Worm (Caenorhabditis elegans): Measurements from ENCODE around the gene Y40C7B.4.

Y40C7B.4 gene

DNA sequence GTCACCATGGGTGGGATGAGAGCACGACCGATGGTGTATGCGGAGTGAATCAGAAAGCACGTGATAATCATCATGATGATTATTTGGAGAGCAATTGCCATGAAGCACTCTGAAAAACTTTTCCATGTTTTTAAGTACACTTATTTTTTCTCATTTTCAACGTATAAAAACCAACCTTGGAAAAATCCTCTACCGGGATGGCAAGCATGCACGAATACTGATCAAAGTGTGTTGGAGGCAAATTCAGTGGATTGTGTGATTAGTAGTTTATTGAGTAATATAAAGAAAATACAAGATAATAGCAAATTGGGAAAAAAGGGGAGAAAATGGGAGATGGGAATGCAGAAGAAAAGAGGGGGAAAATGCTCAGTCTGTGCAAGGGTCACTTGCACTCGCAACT, 19.1 kb downstream of the Y40C7B.4 start, which contains the start of gene T25G12.11:
TSS of gene T25G12.11 (minus strand) at position 101 of the 400 bp plus-strand sequence.
- TF ChIP-seq ceh-2 (tag; optimal IDR thresholded peaks at IDR 0.05), result no peak
- no peak for TF ChIP-seq mec-3 (tag; optimal IDR thresholded peaks at IDR 0.05; ENCODE audit: borderline replicate concordance)
- TF ChIP-seq gmeb-2 (tag; optimal IDR thresholded peaks at IDR 0.05), result no peak
- no peak for TF ChIP-seq K02D7.2 (tag; optimal IDR thresholded peaks at IDR 0.05)
- TF ChIP-seq T23F11.4 (GFP tag; optimal IDR thresholded peaks at IDR 0.05), result no peak
- no peak for TF ChIP-seq unc-42 (tag; optimal IDR thresholded peaks at IDR 0.05)
- TF ChIP-seq ceh-19 (GFP tag; optimal IDR thresholded peaks at IDR 0.05), result no peak
- TF ChIP-seq nhr-232 (tag; optimal IDR thresholded peaks at IDR 0.05), result no peak
- TF ChIP-seq sox-4 (tag; optimal IDR thresholded peaks at IDR 0.05), result no peak
- TF ChIP-seq ceh-18 (tag; optimal IDR thresholded peaks at IDR 0.05), result no peak
- no peak for TF ChIP-seq hlh-13 (GFP tag; optimal IDR thresholded peaks at IDR 0.05)
- no peak for TF ChIP-seq hlh-30 (tag; optimal IDR thresholded peaks at IDR 0.05; ENCODE audit: insufficient read depth)
- no peak for TF ChIP-seq ttx-3 (tag; optimal IDR thresholded peaks at IDR 0.05)
- TF ChIP-seq pag-3 (tag; optimal IDR thresholded peaks at IDR 0.05; ENCODE audit: borderline replicate concordance), result no peak
- no peak for TF ChIP-seq ama-1 (optimal IDR thresholded peaks at IDR 0.05)
- no peak for TF ChIP-seq odd-2 (tag; optimal IDR thresholded peaks at IDR 0.05)
- no peak for TF ChIP-seq ceh-45 (GFP tag; IDR thresholded peaks at IDR 0.05)
- no peak for TF ChIP-seq eyg-1 (tag; optimal IDR thresholded peaks at IDR 0.05)
- no peak for TF ChIP-seq pat-9 (tag; optimal IDR thresholded peaks at IDR 0.05)

DNA sequence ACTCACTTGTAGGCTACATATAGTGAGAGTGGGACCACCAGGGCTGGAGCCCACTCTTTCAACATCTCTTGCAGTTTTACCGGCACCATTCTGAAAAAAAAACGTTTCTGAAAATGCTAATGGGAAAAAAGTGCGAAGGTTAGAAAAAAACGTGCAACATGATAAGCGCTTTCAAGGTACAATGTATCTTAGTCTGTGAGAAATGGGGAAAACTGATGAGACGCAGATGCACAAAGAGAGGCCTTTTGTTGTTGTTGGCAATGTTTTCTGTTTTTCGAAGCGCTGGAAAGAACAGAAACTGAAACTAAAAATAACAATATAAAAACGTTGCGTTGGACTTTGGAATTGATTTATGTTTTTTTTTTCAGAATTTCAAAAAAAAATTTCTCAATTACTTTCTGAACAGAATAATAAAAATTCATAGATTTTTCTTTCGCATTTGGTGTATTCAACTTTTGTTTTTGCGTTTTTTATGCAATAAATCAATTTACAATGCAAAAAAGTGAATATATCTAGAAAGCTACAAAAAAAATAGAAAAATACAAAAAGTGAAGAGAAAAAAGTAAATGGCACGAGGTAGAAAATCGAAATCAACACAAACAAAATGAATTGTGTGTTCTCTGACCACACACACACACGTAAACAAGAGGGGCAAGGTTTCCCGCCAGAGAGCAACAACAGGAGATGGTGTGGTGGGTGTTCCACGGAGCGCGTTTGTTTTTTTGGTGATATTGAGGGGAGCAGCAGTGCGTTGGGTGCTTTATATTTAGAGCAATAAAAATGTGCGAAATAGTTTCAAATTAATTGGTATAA, 20.6 kb downstream of the Y40C7B.4 start, which contains the start of gene dhs-30:
TSS of gene dhs-30 (minus strand) at position 90 of the 813 bp plus-strand sequence.
- TF ChIP-seq gmeb-2 (tag; optimal IDR thresholded peaks at IDR 0.05), result no peak
- TF ChIP-seq unc-3 (GFP tag; conservative IDR thresholded peaks at IDR 0.05), result no peak
- no peak for TF ChIP-seq unc-3 (tag; optimal IDR thresholded peaks at IDR 0.05)
- TF ChIP-seq ceh-31 (tag; optimal IDR thresholded peaks at IDR 0.05), result no peak
- TF ChIP-seq unc-42 (tag; optimal IDR thresholded peaks at IDR 0.05), result no peak
- no peak for TF ChIP-seq pha-2 (tag; optimal IDR thresholded peaks at IDR 0.05)
- no peak for TF ChIP-seq sdc-2 (tag; optimal IDR thresholded peaks at IDR 0.05)
- no peak for TF ChIP-seq ceh-22 (tag; optimal IDR thresholded peaks at IDR 0.05)
- TF ChIP-seq ama-1 (optimal IDR thresholded peaks at IDR 0.05), result no peak
- TF ChIP-seq mec-3 (tag; optimal IDR thresholded peaks at IDR 0.05; ENCODE audit: borderline replicate concordance), result no peak
- no peak for TF ChIP-seq ttx-3 (tag; optimal IDR thresholded peaks at IDR 0.05)
- no peak for TF ChIP-seq zip-5 (tag; optimal IDR thresholded peaks at IDR 0.05)
- TF ChIP-seq pqm-1 (tag; optimal IDR thresholded peaks at IDR 0.05), result no peak
- no peak for TF ChIP-seq dmd-4 (tag; optimal IDR thresholded peaks at IDR 0.05; ENCODE audit: borderline replicate concordance)
- TF ChIP-seq sox-4 (tag; optimal IDR thresholded peaks at IDR 0.05), result no peak
- no peak for TF ChIP-seq tbx-2 (tag; optimal IDR thresholded peaks at IDR 0.05)
- no peak for TF ChIP-seq syd-9 (tag; optimal IDR thresholded peaks at IDR 0.05)
- TF ChIP-seq ceh-34 (tag; optimal IDR thresholded peaks at IDR 0.05), result no peak
- no peak for TF ChIP-seq ztf-16 (tag; optimal IDR thresholded peaks at IDR 0.05)
- TF ChIP-seq ceh-6 (GFP tag; optimal IDR thresholded peaks at IDR 0.05), result no peak

DNA sequence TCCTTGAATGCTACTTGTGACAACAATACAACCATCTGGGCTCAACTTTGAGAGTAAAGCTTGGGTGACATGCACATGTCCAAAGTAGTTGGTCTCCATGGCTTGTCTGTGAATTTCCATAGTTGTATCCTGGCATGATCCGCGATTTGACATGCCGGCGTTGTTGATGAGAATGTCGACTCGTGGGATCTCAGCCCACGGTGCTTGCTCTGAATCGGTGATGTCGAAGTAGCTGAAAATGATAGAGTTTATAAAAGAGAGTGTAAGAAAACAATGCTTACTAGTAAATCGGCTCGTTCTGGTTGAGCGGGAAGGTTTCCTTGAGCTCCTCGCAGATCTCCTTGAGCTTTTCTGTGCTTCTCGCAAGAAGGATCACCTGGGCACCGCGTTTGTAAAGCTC, 21.6 kb downstream of the Y40C7B.4 start:
- no peak for TF ChIP-seq ets-4 (tag; optimal IDR thresholded peaks at IDR 0.05)
- TF ChIP-seq pat-9 (tag; optimal IDR thresholded peaks at IDR 0.05), result no peak
- no peak for TF ChIP-seq ceh-24 (tag; optimal IDR thresholded peaks at IDR 0.05)
- no peak for TF ChIP-seq pha-4 (tag; optimal IDR thresholded peaks at IDR 0.05)

DNA sequence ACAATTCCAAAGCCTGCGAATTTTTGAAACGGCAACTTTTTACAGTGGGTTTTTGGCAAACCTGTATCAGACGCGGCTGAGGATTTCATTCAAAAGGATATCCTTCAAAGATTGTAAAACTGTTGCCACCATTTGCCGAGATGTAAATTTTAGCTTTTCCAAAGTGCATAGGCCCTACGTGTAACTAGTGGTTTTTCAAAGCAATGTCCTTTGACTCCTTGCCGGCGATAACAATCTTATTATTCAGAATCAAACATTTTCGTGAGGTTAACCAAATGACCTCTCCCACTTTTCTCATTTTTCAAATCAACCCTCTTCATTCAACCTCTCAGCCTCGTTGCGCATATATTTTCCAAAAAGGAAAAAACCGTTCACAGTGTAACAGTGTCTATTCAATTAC, 25.2 kb downstream of the Y40C7B.4 start, which contains the start of gene T25G12.3:
TSS of gene T25G12.3 (plus strand) at position 301 of the 400 bp plus-strand sequence.
- TF ChIP-seq ceh-6 (GFP tag; optimal IDR thresholded peaks at IDR 0.05) (no peak), tbx-7 (tag; optimal IDR thresholded peaks at IDR 0.05) (no peak), hlh-15 (tag; optimal IDR thresholded peaks at IDR 0.05) (no peak), ceh-24 (tag; optimal IDR thresholded peaks at IDR 0.05) (no peak), pha-4 (tag; optimal IDR thresholded peaks at IDR 0.05) (no peak), lim-6 (tag; optimal IDR thresholded peaks at IDR 0.05) (no peak), pat-9 (tag; optimal IDR thresholded peaks at IDR 0.05) (no peak), ceh-31 (tag; optimal IDR thresholded peaks at IDR 0.05) (no peak), tbx-2 (tag; optimal IDR thresholded peaks at IDR 0.05) (no peak), C08G9.2 (tag; optimal IDR thresholded peaks at IDR 0.05) (no peak), K09A11.1 (tag; optimal IDR thresholded peaks at IDR 0.05; ENCODE audit: insufficient read depth) (no peak), unc-42 (tag; optimal IDR thresholded peaks at IDR 0.05) (no peak), ama-1 (optimal IDR thresholded peaks at IDR 0.05) (no peak), pqm-1 (tag; optimal IDR thresholded peaks at IDR 0.05) (no peak), pha-2 (tag; optimal IDR thresholded peaks at IDR 0.05) (no peak), T23F11.4 (GFP tag; optimal IDR thresholded peaks at IDR 0.05) (no peak), ceh-19 (GFP tag; optimal IDR thresholded peaks at IDR 0.05) (no peak), nfya-1 (tag; optimal IDR thresholded peaks at IDR 0.05) (no peak), ceh-18 (tag; optimal IDR thresholded peaks at IDR 0.05) (no peak)
